Fruit fly (Drosophila melanogaster) whole organism: ENCODE measurements around the gene jp.

Source experiments
- Dll ChIP-seq: fragments of >200 bp; optimal IDR thresholded peaks from 2 replicates; lab custom pipeline; 2017
- pan ChIP-seq: fragments of >200 bp; optimal IDR thresholded peaks from 2 replicates; lab custom pipeline; 2017

dm6 chr2L:9584098-9584703 is 17.7 kb upstream of the jp start:
- TF ChIP-seq Dll (no peak), pan (lab: Kevin White, UChicago) (no peak)
